Worm (Caenorhabditis elegans) whole organism, L4 larva: ENCODE data around the gene W06G6.20.

Experiments used
- F10B5.3 ChIP-seq: sonication (generic microtip); optimal IDR thresholded peaks from 2 replicates; lab custom pipeline; 2016; ENCODE audit warnings: mild to moderate bottlenecking, missing genetic modification characterization, missing compliant biosample characterization
- ceh-28 ChIP-seq: fragments of 150-350 bp; optimal IDR thresholded peaks from 2 replicates; lab custom pipeline; 2014; ENCODE audit warnings: missing biosample characterization, missing genetic modification reagents, missing genetic modification characterization
- daf-12 ChIP-seq: fragments of 150-350 bp; optimal IDR thresholded peaks from 2 replicates; lab custom pipeline; 2014; ENCODE audit warnings: missing biosample characterization, missing genetic modification reagents, missing genetic modification characterization

ce11 chrV:16646372-16646771 is 1.8 kb downstream of the W06G6.20 start, which contains the start of gene W06G6.9:
- TF ChIP-seq ceh-28 (tag; lab: Kevin White, UChicago) (no peak), daf-12 (tag; lab: Kevin White, UChicago) (no peak), F10B5.3 (tag; lab: Kevin White, UChicago) (no peak)
